Fruit fly (Drosophila melanogaster) whole organism, embryonic: ENCODE data around the gene CG4364.

Source experiments
- CG10462 ChIP-seq: fragments of 200-800 bp; sonication (Bioruptor generic); optimal IDR thresholded peaks from 2 replicates; lab custom pipeline; 2016; ENCODE audit warnings: missing biosample characterization, missing genetic modification characterization
- CG10543 ChIP-seq: fragments of 200-800 bp; sonication (Bioruptor generic); optimal IDR thresholded peaks from 3 replicates; lab custom pipeline; 2017; ENCODE audit warnings: missing biosample characterization, mild to moderate bottlenecking, missing genetic modification characterization, moderate library complexity
- CG10979 ChIP-seq: fragments of 200-800 bp; sonication (Bioruptor generic); optimal IDR thresholded peaks from 2 replicates; lab custom pipeline; 2018; ENCODE audit warnings: missing biosample characterization, mild to moderate bottlenecking, missing genetic modification characterization, moderate library complexity
- CG13775 ChIP-seq: fragments of 200-800 bp; sonication (Bioruptor generic); optimal IDR thresholded peaks from 3 replicates; lab custom pipeline; 2017; ENCODE audit warnings: missing biosample characterization, mild to moderate bottlenecking, missing genetic modification characterization
- CG16779 ChIP-seq: fragments of 200-800 bp; sonication (Bioruptor generic); IDR thresholded peaks from 2 replicates; pipeline ENCODE4 v1.3.6; 2022; ENCODE audit warnings: missing biosample characterization, missing genetic modification characterization
- CG17385 ChIP-seq: fragments of 200-800 bp; sonication (Bioruptor generic); optimal IDR thresholded peaks from 3 replicates; lab custom pipeline; 2018; ENCODE audit warnings: missing biosample characterization, mild to moderate bottlenecking, missing genetic modification characterization
- CG17802 ChIP-seq: fragments of 200-800 bp; sonication (Bioruptor generic); optimal IDR thresholded peaks from 2 replicates; lab custom pipeline; 2018; ENCODE audit warnings: missing biosample characterization, mild to moderate bottlenecking, missing genetic modification characterization, moderate library complexity
- CG1832 ChIP-seq: fragments of 200-800 bp; sonication (Bioruptor generic); optimal IDR thresholded peaks from 2 replicates; lab custom pipeline; 2017; ENCODE audit warnings: missing biosample characterization, mild to moderate bottlenecking, missing genetic modification characterization, inconsistent platforms
- CG30431 ChIP-seq: fragments of 200-800 bp; sonication (Bioruptor generic); optimal IDR thresholded peaks from 2 replicates; lab custom pipeline; 2017; ENCODE audit warnings: missing biosample characterization, missing genetic modification characterization
- CG3847 ChIP-seq: fragments of 200-800 bp; sonication (Bioruptor generic); IDR thresholded peaks from 2 replicates; pipeline ENCODE4 v1.3.6; 2022; ENCODE audit warnings: missing biosample characterization, missing genetic modification characterization
- CG5245 ChIP-seq: fragments of 200-800 bp; sonication (Bioruptor generic); optimal IDR thresholded peaks from 3 replicates; lab custom pipeline; 2016; ENCODE audit warnings: missing biosample characterization, missing genetic modification characterization
- CG7357 ChIP-seq: fragments of 200-800 bp; sonication (Bioruptor generic); IDR thresholded peaks from 3 replicates; pipeline ENCODE4 v1.3.6; 2022; ENCODE audit warnings: missing biosample characterization, missing genetic modification characterization
- CG7928 ChIP-seq: fragments of 200-800 bp; sonication (Bioruptor generic); optimal IDR thresholded peaks from 2 replicates; lab custom pipeline; 2017; ENCODE audit warnings: missing biosample characterization, mild to moderate bottlenecking, missing genetic modification characterization
- CG8290 ChIP-seq, 3 experiments: fragments of 200-800 bp; sonication (Bioruptor generic); optimal IDR thresholded peaks; 2 replicates each; lab custom pipeline; 2016 to 2019; ENCODE audit warnings: missing biosample characterization in 3 of 3, missing genetic modification characterization in 3 of 3, mild to moderate bottlenecking in 2 of 3, moderate library complexity in 1 of 3
- CTCF ChIP-seq: fragments of 200-800 bp; sonication (Bioruptor generic); optimal IDR thresholded peaks from 2 replicates; lab custom pipeline; 2017; ENCODE audit warnings: missing biosample characterization, mild to moderate bottlenecking, missing genetic modification characterization, moderate library complexity
- Dip2 ChIP-seq: fragments of 200-800 bp; sonication (Bioruptor generic); IDR thresholded peaks from 2 replicates; pipeline ENCODE4 v1.3.6; 2022; ENCODE audit warnings: missing biosample characterization, missing genetic modification characterization
- GATAe ChIP-seq: fragments of 200-800 bp; sonication (Bioruptor generic); conservative IDR thresholded peaks from 2 replicates; pipeline ENCODE4 v1.3.6; 2022; ENCODE audit warnings: missing biosample characterization, missing genetic modification characterization
- Gug ChIP-seq: fragments of 200-800 bp; sonication (Bioruptor generic); IDR thresholded peaks from 4 replicates; pipeline ENCODE4 v1.3.6; 2022; ENCODE audit warnings: missing biosample characterization, missing genetic modification characterization
- HmgZ ChIP-seq: fragments of 200-800 bp; sonication (Bioruptor generic); optimal IDR thresholded peaks from 2 replicates; lab custom pipeline; 2018; ENCODE audit warnings: missing biosample characterization, mild to moderate bottlenecking, missing genetic modification characterization
- Hr78 ChIP-seq, 2 experiments: fragments of 200-800 bp in 1 of 2; fragments of >200 bp in 1 of 2; sonication (Bioruptor generic) in 1 of 2; optimal IDR thresholded peaks; 2 replicates each; lab custom pipeline; 2017 to 2019; ENCODE audit warnings: missing biosample characterization in 2 of 2, missing genetic modification characterization in 2 of 2, mild to moderate bottlenecking in 1 of 2, moderate library complexity in 1 of 2
- Lim3 ChIP-seq: fragments of 200-800 bp; sonication (Bioruptor generic); IDR thresholded peaks from 2 replicates; pipeline ENCODE4 v1.3.6; 2022; ENCODE audit warnings: missing biosample characterization, missing genetic modification characterization
- NK7.1 ChIP-seq: fragments of 200-800 bp; sonication (Bioruptor generic); optimal IDR thresholded peaks from 3 replicates; lab custom pipeline; 2016; ENCODE audit warnings: missing biosample characterization, missing genetic modification characterization
- Neu2 ChIP-seq: fragments of 200-800 bp; sonication (Bioruptor generic); optimal IDR thresholded peaks from 3 replicates; lab custom pipeline; 2016; ENCODE audit warnings: missing biosample characterization, missing genetic modification characterization, borderline replicate concordance
- Six4 ChIP-seq: fragments of 200-800 bp; sonication (Bioruptor generic); optimal IDR thresholded peaks from 2 replicates; lab custom pipeline; 2016; ENCODE audit warnings: missing biosample characterization, missing genetic modification characterization
- Sox102F ChIP-seq: fragments of 200-800 bp; sonication (Bioruptor generic); optimal IDR thresholded peaks from 2 replicates; lab custom pipeline; 2018; ENCODE audit warnings: missing biosample characterization, mild to moderate bottlenecking, missing genetic modification characterization, moderate library complexity
- TFAM ChIP-seq: fragments of 200-800 bp; sonication (Bioruptor generic); optimal IDR thresholded peaks from 2 replicates; lab custom pipeline; 2017; ENCODE audit warnings: missing biosample characterization, missing genetic modification characterization, inconsistent platforms
- Vsx1 ChIP-seq: fragments of 200-800 bp; sonication (Bioruptor generic); optimal IDR thresholded peaks from 2 replicates; lab custom pipeline; 2017; ENCODE audit warnings: missing biosample characterization, mild to moderate bottlenecking, missing genetic modification characterization, missing genetic modification reagents
- Xbp1 ChIP-seq: fragments of 200-800 bp; sonication (Bioruptor generic); optimal IDR thresholded peaks from 3 replicates; lab custom pipeline; 2016; ENCODE audit warnings: missing biosample characterization, mild to moderate bottlenecking, missing genetic modification characterization
- YL-1 ChIP-seq: fragments of 200-800 bp; sonication (Bioruptor generic); optimal IDR thresholded peaks from 3 replicates; lab custom pipeline; 2017; ENCODE audit warnings: missing biosample characterization, mild to moderate bottlenecking, missing genetic modification characterization
- al ChIP-seq: fragments of 200-800 bp; sonication (Bioruptor generic); IDR thresholded peaks from 2 replicates; pipeline ENCODE4 v1.3.6; 2022; ENCODE audit warnings: missing biosample characterization, missing genetic modification characterization
- aop ChIP-seq: fragments of 200-800 bp; sonication (Bioruptor generic); IDR thresholded peaks from 2 replicates; pipeline ENCODE4 v1.3.6; 2022; ENCODE audit warnings: missing biosample characterization, missing genetic modification characterization
- bbx ChIP-seq: fragments of 200-800 bp; sonication (Bioruptor generic); IDR thresholded peaks from 2 replicates; pipeline ENCODE4 v1.3.6; 2022; ENCODE audit warnings: missing biosample characterization, missing genetic modification characterization; ENCODE audit not compliant: partially characterized antibody
- bowl ChIP-seq: fragments of 200-800 bp; sonication (Bioruptor generic); IDR thresholded peaks from 2 replicates; pipeline ENCODE4 v1.3.6; 2022; ENCODE audit warnings: missing biosample characterization, missing genetic modification characterization
- cato ChIP-seq: fragments of 200-800 bp; sonication (Bioruptor generic); optimal IDR thresholded peaks from 2 replicates; lab custom pipeline; 2016; ENCODE audit warnings: missing biosample characterization, missing genetic modification characterization, borderline replicate concordance
- croc ChIP-seq: fragments of 200-800 bp; sonication (Bioruptor generic); conservative IDR thresholded peaks from 3 replicates; pipeline ENCODE4 v1.3.6; 2022; ENCODE audit warnings: missing biosample characterization, missing genetic modification characterization
- dysf ChIP-seq: fragments of 200-800 bp; sonication (Bioruptor generic); IDR thresholded peaks from 3 replicates; pipeline ENCODE4 v1.3.6; 2022; ENCODE audit warnings: missing biosample characterization, missing genetic modification characterization
- ems ChIP-seq: fragments of 200-800 bp; sonication (Bioruptor generic); optimal IDR thresholded peaks from 3 replicates; lab custom pipeline; 2016; ENCODE audit warnings: missing biosample characterization, missing genetic modification characterization
- exex ChIP-seq: fragments of 200-800 bp; sonication (Bioruptor generic); optimal IDR thresholded peaks from 4 replicates; lab custom pipeline; 2018; ENCODE audit warnings: missing biosample characterization, mild to moderate bottlenecking, missing genetic modification characterization, moderate library complexity
- fru ChIP-seq: fragments of >200 bp; optimal IDR thresholded peaks from 2 replicates; lab custom pipeline; 2017
- jing ChIP-seq: fragments of 200-800 bp; sonication (Bioruptor generic); optimal IDR thresholded peaks from 2 replicates; lab custom pipeline; 2018; ENCODE audit warnings: missing biosample characterization, mild to moderate bottlenecking, missing genetic modification characterization
- jumu ChIP-seq: fragments of 200-800 bp; sonication (Bioruptor generic); optimal IDR thresholded peaks from 3 replicates; lab custom pipeline; 2016; ENCODE audit warnings: missing biosample characterization, missing genetic modification characterization
- ken ChIP-seq: fragments of 200-800 bp; sonication (Bioruptor generic); IDR thresholded peaks from 3 replicates; pipeline ENCODE4 v1.3.6; 2022; ENCODE audit warnings: missing biosample characterization, missing genetic modification characterization
- odd ChIP-seq: fragments of 200-800 bp; sonication (Bioruptor generic); optimal IDR thresholded peaks from 2 replicates; lab custom pipeline; 2017; ENCODE audit warnings: missing biosample characterization, mild to moderate bottlenecking, missing genetic modification characterization
- otp ChIP-seq: fragments of 200-800 bp; sonication (Bioruptor generic); IDR thresholded peaks from 3 replicates; pipeline ENCODE4, ENCODE4 v1.3.6; 2022; ENCODE audit warnings: missing biosample characterization, missing genetic modification characterization
- p53 ChIP-seq: fragments of 200-800 bp; sonication (Bioruptor generic); optimal IDR thresholded peaks from 2 replicates; lab custom pipeline; 2016; ENCODE audit warnings: missing biosample characterization, missing genetic modification characterization
- phol ChIP-seq: fragments of 200-800 bp; sonication (Bioruptor generic); optimal IDR thresholded peaks from 3 replicates; lab custom pipeline; 2018; ENCODE audit warnings: missing biosample characterization, mild to moderate bottlenecking, missing genetic modification characterization, moderate library complexity
- pita ChIP-seq: fragments of 200-800 bp; sonication (Bioruptor generic); optimal IDR thresholded peaks from 2 replicates; lab custom pipeline; 2017; ENCODE audit warnings: missing biosample characterization, mild to moderate bottlenecking, missing genetic modification characterization
- psq ChIP-seq: fragments of 200-800 bp; sonication (Bioruptor generic); optimal IDR thresholded peaks from 2 replicates; lab custom pipeline; 2017; ENCODE audit warnings: missing biosample characterization, missing genetic modification characterization
- sob ChIP-seq: fragments of 200-800 bp; sonication (Bioruptor generic); IDR thresholded peaks from 2 replicates; pipeline ENCODE4 v1.3.6; 2022; ENCODE audit warnings: missing biosample characterization, missing genetic modification characterization
- trem ChIP-seq: fragments of 200-800 bp; optimal IDR thresholded peaks from 3 replicates; lab custom pipeline; 2019; ENCODE audit warnings: missing biosample characterization, mild to moderate bottlenecking, missing genetic modification characterization, moderate library complexity
- ttk ChIP-seq: fragments of 200-800 bp; sonication (Bioruptor generic); IDR thresholded peaks from 2 replicates; pipeline ENCODE4 v2.1.2; 2022; ENCODE audit warnings: missing biosample characterization, missing genetic modification characterization
- zen2 ChIP-seq: fragments of 200-800 bp; sonication (Bioruptor generic); IDR thresholded peaks from 3 replicates; pipeline ENCODE4 v1.3.6; 2022; ENCODE audit warnings: missing biosample characterization, missing genetic modification characterization; ENCODE audit not compliant: partially characterized antibody

Gene CG4364

dm6 chr2L:9758856-9759255, 47.8 kb upstream of the CG4364 start (continued):
- TF ChIP-seq aop (no peak), CG3847 (GFP tag; lab: Robert Waterston, UW) (peak; percentile 68), bbx (GFP tag; lab: Robert Waterston, UW) (peak; percentile 95), ttk (peak; percentile 64), ken (GFP tag; lab: Robert Waterston, UW) (peak; percentile 64), CG10462 (GFP tag; lab: Kevin White, UChicago) (no peak), jing (GFP tag; lab: Kevin White, UChicago) (no peak), sob (GFP tag; lab: Robert Waterston, UW) (peak; percentile 84), Hr78 (GFP tag; optimal IDR thresholded peaks at IDR 0.05; lab: Kevin White, UChicago) (no peak), CG13775 (peak; percentile 36), croc (GFP tag; lab: Robert Waterston, UW) (no peak), CG10543 (GFP tag; lab: Kevin White, UChicago) (peak; percentile 16), Lim3 (GFP tag; lab: Robert Waterston, UW) (no peak), exex (peak; percentile 58), Sox102F (GFP tag; lab: Kevin White, UChicago) (peak; percentile 40), p53 (no peak), bowl (GFP tag; lab: Robert Waterston, UW) (no peak), zen2 (peak; percentile 88), Six4 (GFP tag; lab: Kevin White, UChicago) (no peak), psq (GFP tag; lab: Kevin White, UChicago) (peak; percentile 10), CG1832 (no peak), al (GFP tag; lab: Robert Waterston, UW) (peak; percentile 58), trem (tag; lab: Kevin White, UChicago) (peak; percentile 55), HmgZ (peak; percentile 74), CG7357 (GFP tag; lab: Robert Waterston, UW) (no peak), dysf (GFP tag; lab: Robert Waterston, UW) (peak; percentile 42), CG17385 (GFP tag; lab: Kevin White, UChicago) (peak; percentile 24), cato (peak; percentile 4), otp (0 out of 3 replicates have a peak, but pooled peaks have one; percentile 51), CTCF (GFP tag; lab: Kevin White, UChicago) (peak; percentile 24), YL-1 (GFP tag; lab: Kevin White, UChicago) (peak; percentile 22), Dip2 (no peak), TFAM (GFP tag; lab: Kevin White, UChicago) (no peak), pita (no peak), fru (lab: Kevin White, UChicago) (peak; percentile 21), Xbp1 (GFP tag; lab: Kevin White, UChicago) (peak; percentile 67), NK7.1 (GFP tag; lab: Kevin White, UChicago) (no peak), jumu (GFP tag; lab: Kevin White, UChicago) (peak; percentile 48), GATAe (GFP tag; lab: Robert Waterston, UW) (peak; percentile 54; the same call in 1 of the 2 replicates), CG16779 (GFP tag; lab: Robert Waterston, UW) (no peak), CG17802 (tag; lab: Kevin White, UChicago) (no peak), Neu2 (GFP tag; lab: Kevin White, UChicago) (no peak), CG30431 (no peak), ems (GFP tag; lab: Kevin White, UChicago) (peak; percentile 45), odd (no peak), CG7928 (GFP tag; lab: Kevin White, UChicago) (peak; percentile 97), CG10979 (tag; lab: Kevin White, UChicago) (peak; percentile 39), phol (tag; lab: Kevin White, UChicago) (peak; percentile 40), CG5245 (no peak), Gug (GFP tag; lab: Robert Waterston, UW) (peak; percentile 88; the same call in 3 of the 4 replicates), Vsx1 (GFP tag; lab: Kevin White, UChicago) (no peak), CG8290 (GFP tag; optimal IDR thresholded peaks at IDR 0.05; lab: Kevin White, UChicago) (no peak), CG8290 (tag; optimal IDR thresholded peaks at IDR 0.05; lab: Kevin White, UChicago) (peak in 1 of 2 experiments; percentile 90)
